Worm (Caenorhabditis elegans) whole organism, L4 larva: ENCODE measurements around the gene Y67D8A.2.
A peak's percentile ranks its signal among the peaks of the same experiment; 100 is the strongest.

ENCODE experiments used
- D1046.2 ChIP-seq: fragments of 200-800 bp; sonication (Bioruptor generic); IDR thresholded peaks from 2 replicates; pipeline ENCODE4 v1.3.6; 2022; ENCODE audit warnings: missing genetic modification characterization, missing compliant biosample characterization
- F10B5.3 ChIP-seq: sonication (generic microtip); optimal IDR thresholded peaks from 2 replicates; lab custom pipeline; 2016; ENCODE audit warnings: mild to moderate bottlenecking, missing genetic modification characterization, missing compliant biosample characterization
- F37D6.2 ChIP-seq: sonication (generic microtip); optimal IDR thresholded peaks from 2 replicates; lab custom pipeline; 2016; ENCODE audit warnings: mild to moderate bottlenecking, missing genetic modification characterization, missing compliant biosample characterization
- F49E8.2 ChIP-seq: sonication (generic microtip); optimal IDR thresholded peaks from 2 replicates; lab custom pipeline; 2016; ENCODE audit warnings: missing compliant biosample characterization, mild to moderate bottlenecking, missing genetic modification characterization, borderline replicate concordance
- T20F7.1 ChIP-seq: fragments of 200-800 bp; sonication (Bioruptor generic); optimal IDR thresholded peaks from 2 replicates; lab custom pipeline; 2018; ENCODE audit warnings: mild to moderate bottlenecking, missing genetic modification characterization, missing compliant biosample characterization
- T26A8.4 ChIP-seq: fragments of 200-800 bp; sonication (Bioruptor generic); IDR thresholded peaks from 2 replicates; pipeline ENCODE4 v1.3.6; 2022; ENCODE audit warnings: missing genetic modification characterization, missing compliant biosample characterization
- Y48G9A.11 ChIP-seq: fragments of 200-800 bp; sonication (Bioruptor generic); IDR thresholded peaks from 2 replicates; pipeline ENCODE4 v1.3.6; 2022; ENCODE audit warnings: missing genetic modification reagents, missing genetic modification characterization, missing compliant biosample characterization
- attf-4 ChIP-seq: sonication (generic microtip); optimal IDR thresholded peaks from 3 replicates; lab custom pipeline; 2017; ENCODE audit warnings: missing biosample characterization, missing genetic modification characterization
- ceh-82 ChIP-seq: sonication (generic microtip); optimal IDR thresholded peaks from 2 replicates; lab custom pipeline; 2017; ENCODE audit warnings: missing biosample characterization, missing genetic modification characterization
- ces-1 ChIP-seq: fragments of 150-350 bp; sonication (generic microtip); optimal IDR thresholded peaks from 4 replicates; lab custom pipeline; 2014; ENCODE audit warnings: missing biosample characterization, missing genetic modification reagents, missing genetic modification characterization
- cey-2 ChIP-seq: sonication (generic microtip); optimal IDR thresholded peaks from 3 replicates; lab custom pipeline; 2017; ENCODE audit warnings: missing genetic modification characterization, mild to moderate bottlenecking, missing compliant biosample characterization, antibody characterized with exemption, borderline replicate concordance; ENCODE audit not compliant: insufficient read depth
- ctbp-1 ChIP-seq: fragments of 200-800 bp; sonication (Bioruptor generic); IDR thresholded peaks from 2 replicates; pipeline ENCODE4 v1.3.6; 2022; ENCODE audit warnings: missing genetic modification reagents, missing genetic modification characterization, missing compliant biosample characterization
- daf-16 ChIP-seq, 3 experiments: sonication (generic microtip); optimal IDR thresholded peaks; 2 replicates each; lab custom pipeline; 2016 to 2017; ENCODE audit warnings: missing genetic modification characterization in 3 of 3, missing genetic modification reagents in 3 of 3, mild to moderate bottlenecking in 2 of 3, missing compliant biosample characterization in 2 of 3, missing biosample characterization in 1 of 3, moderate library complexity in 1 of 3
- daf-8 ChIP-seq: fragments of 200-800 bp; sonication (Bioruptor generic); IDR thresholded peaks from 2 replicates; pipeline ENCODE4 v1.3.6; 2022; ENCODE audit warnings: missing genetic modification characterization, missing compliant biosample characterization
- dmd-6 ChIP-seq: fragments of 200-800 bp; sonication (Bioruptor generic); IDR thresholded peaks from 2 replicates; pipeline ENCODE4 v1.3.6; 2022; ENCODE audit warnings: missing genetic modification reagents, missing genetic modification characterization, missing compliant biosample characterization
- dmd-9 ChIP-seq: fragments of 200-800 bp; sonication (Bioruptor generic); IDR thresholded peaks from 2 replicates; pipeline ENCODE4 v1.3.6; 2022; ENCODE audit warnings: missing genetic modification reagents, missing genetic modification characterization, missing compliant biosample characterization
- hlh-11 ChIP-seq: fragments of 200-800 bp; sonication (Bioruptor generic); optimal IDR thresholded peaks from 2 replicates; lab custom pipeline; 2018; ENCODE audit warnings: mild to moderate bottlenecking, missing genetic modification characterization, missing compliant biosample characterization
- hlh-30 ChIP-seq: sonication (generic microtip); optimal IDR thresholded peaks from 2 replicates; lab custom pipeline; 2017; ENCODE audit warnings: antibody characterized with exemption, mild to moderate bottlenecking, missing genetic modification characterization, missing compliant biosample characterization; ENCODE audit not compliant: insufficient read depth
- lin-15B ChIP-seq: fragments of 150-350 bp; sonication (generic microtip); optimal IDR thresholded peaks from 3 replicates; lab custom pipeline; 2014; ENCODE audit warnings: missing biosample characterization, missing genetic modification characterization
- lin-29 ChIP-seq: fragments of 200-800 bp; sonication (Bioruptor generic); IDR thresholded peaks from 2 replicates; pipeline ENCODE4 v1.3.6; 2022; ENCODE audit warnings: missing genetic modification reagents, missing genetic modification characterization, missing compliant biosample characterization
- lin-39 ChIP-seq: fragments of 150-350 bp; optimal IDR thresholded peaks from 2 replicates; lab custom pipeline; 2014; ENCODE audit warnings: missing biosample characterization, missing genetic modification reagents, missing genetic modification characterization
- lsy-2 ChIP-seq, 2 experiments: fragments of 150-350 bp in 1 of 2; sonication (generic microtip) in 1 of 2; optimal IDR thresholded peaks; 2 replicates each; lab custom pipeline; 2014 to 2017; ENCODE audit warnings: missing biosample characterization in 2 of 2, missing genetic modification characterization in 2 of 2
- madf-9 ChIP-seq: fragments of 200-800 bp; sonication (Bioruptor generic); conservative IDR thresholded peaks from 2 replicates; pipeline ENCODE4 v1.3.6; 2022; ENCODE audit warnings: missing genetic modification reagents, missing genetic modification characterization, missing compliant biosample characterization
- mdl-1 ChIP-seq, 2 experiments: fragments of 150-350 bp in 1 of 2; sonication (generic microtip) in 1 of 2; optimal IDR thresholded peaks; 2 replicates each; lab custom pipeline; 2014 to 2017; ENCODE audit warnings: missing biosample characterization in 2 of 2, missing genetic modification characterization in 2 of 2
- mdt-29 ChIP-seq: fragments of 200-800 bp; sonication (Bioruptor generic); IDR thresholded peaks from 2 replicates; pipeline ENCODE4 v1.3.6; 2022; ENCODE audit warnings: missing genetic modification reagents, missing genetic modification characterization, missing compliant biosample characterization
- mep-1 ChIP-seq: fragments of 150-350 bp; sonication (generic microtip); optimal IDR thresholded peaks from 3 replicates; lab custom pipeline; 2014; ENCODE audit warnings: missing biosample characterization, missing genetic modification characterization
- mes-2 ChIP-seq: sonication (generic microtip); optimal IDR thresholded peaks from 2 replicates; lab custom pipeline; 2016; ENCODE audit warnings: missing genotype, mild to moderate bottlenecking, missing genetic modification characterization, missing compliant biosample characterization; ENCODE audit not compliant: poor library complexity, severe bottlenecking
- nhr-10 ChIP-seq: fragments of 150-350 bp; optimal IDR thresholded peaks from 2 replicates; lab custom pipeline; 2014; ENCODE audit warnings: missing biosample characterization, missing genetic modification characterization
- nhr-102 ChIP-seq: sonication (generic microtip); optimal IDR thresholded peaks from 2 replicates; lab custom pipeline; 2016; ENCODE audit warnings: mild to moderate bottlenecking, missing genetic modification characterization, moderate library complexity, missing compliant biosample characterization
- nhr-11 ChIP-seq: fragments of 150-350 bp; optimal IDR thresholded peaks from 2 replicates; lab custom pipeline; 2014; ENCODE audit warnings: missing biosample characterization, missing genetic modification characterization
- nhr-237 ChIP-seq: sonication (generic microtip); optimal IDR thresholded peaks from 2 replicates; lab custom pipeline; 2017; ENCODE audit warnings: missing biosample characterization, missing genetic modification characterization
- nhr-25 ChIP-seq: sonication (generic microtip); optimal IDR thresholded peaks from 2 replicates; lab custom pipeline; 2017; ENCODE audit warnings: missing genetic modification characterization, mild to moderate bottlenecking, missing compliant biosample characterization, antibody characterized with exemption, moderate library complexity, borderline replicate concordance; ENCODE audit not compliant: insufficient read depth
- nhr-42 ChIP-seq: fragments of 200-800 bp; sonication (Bioruptor generic); IDR thresholded peaks from 2 replicates; pipeline ENCODE4 v1.3.6; 2022; ENCODE audit warnings: missing genetic modification characterization, missing compliant biosample characterization
- nhr-48 ChIP-seq: sonication (generic microtip); optimal IDR thresholded peaks from 2 replicates; lab custom pipeline; 2016; ENCODE audit warnings: mild to moderate bottlenecking, missing genetic modification characterization, missing compliant biosample characterization
- nhr-77 ChIP-seq: fragments of 150-350 bp; optimal IDR thresholded peaks from 2 replicates; lab custom pipeline; 2014; ENCODE audit warnings: missing biosample characterization, missing genetic modification characterization
- pha-4 ChIP-seq, 2 experiments: fragments of 150-350 bp in 1 of 2; fragments of 200-800 bp in 1 of 2; sonication (Bioruptor generic) in 1 of 2; IDR thresholded peaks in 1 of 2; optimal IDR thresholded peaks in 1 of 2; 2 replicates each; pipeline versions ENCODE4 v1.3.6 to Lab custom; 2014 to 2022; ENCODE audit warnings: missing genetic modification characterization in 2 of 2, missing genetic modification reagents in 2 of 2, missing biosample characterization in 1 of 2, missing compliant biosample characterization in 1 of 2
- pqm-1 ChIP-seq: sonication (generic microtip); optimal IDR thresholded peaks from 2 replicates; lab custom pipeline; 2017; ENCODE audit warnings: missing biosample characterization, missing genetic modification characterization
- rbr-2 ChIP-seq: sonication (generic microtip); optimal IDR thresholded peaks from 2 replicates; lab custom pipeline; 2016; ENCODE audit warnings: missing genotype, missing genetic modification characterization, missing compliant biosample characterization
- set-16 ChIP-seq: fragments of 200-800 bp; sonication (Bioruptor generic); IDR thresholded peaks from 2 replicates; pipeline ENCODE4 v1.3.6; 2022; ENCODE audit warnings: missing genetic modification reagents, missing genetic modification characterization, missing compliant biosample characterization
- skn-1 ChIP-seq: fragments of 150-350 bp; optimal IDR thresholded peaks from 2 replicates; lab custom pipeline; 2014; ENCODE audit warnings: missing biosample characterization, missing genetic modification characterization
- snpc-1.2 ChIP-seq: fragments of 200-800 bp; sonication (Bioruptor generic); IDR thresholded peaks from 2 replicates; pipeline ENCODE4 v1.3.6; 2022; ENCODE audit warnings: missing genetic modification reagents, missing genetic modification characterization, missing compliant biosample characterization
- tag-97 ChIP-seq: fragments of 200-800 bp; sonication (Bioruptor generic); IDR thresholded peaks from 2 replicates; pipeline ENCODE4 v1.3.6; 2022; ENCODE audit warnings: missing genetic modification characterization, missing compliant biosample characterization
- tra-1 ChIP-seq: fragments of 200-800 bp; sonication (Bioruptor generic); IDR thresholded peaks from 2 replicates; pipeline ENCODE4 v1.3.6; 2022; ENCODE audit warnings: missing genetic modification reagents, missing genetic modification characterization, missing compliant biosample characterization
- unc-130 ChIP-seq: sonication (generic microtip); optimal IDR thresholded peaks from 2 replicates; lab custom pipeline; 2016; ENCODE audit warnings: missing genetic modification reagents, missing genetic modification characterization, missing compliant biosample characterization
- unc-62 ChIP-seq, 3 experiments: fragments of 150-350 bp in 1 of 3; sonication (generic microtip); optimal IDR thresholded peaks in 2 of 3; peaks in 1 of 3; 1 replicate in 1 of 3; 2 replicates in 2 of 3; lab custom pipeline; 2014 to 2017; ENCODE audit warnings: missing biosample characterization in 3 of 3, missing genetic modification characterization in 3 of 3, missing genetic modification reagents in 3 of 3, missing genotype in 1 of 3
- vab-7 ChIP-seq: fragments of 200-800 bp; sonication (Bioruptor generic); IDR thresholded peaks from 2 replicates; pipeline ENCODE4 v1.3.6; 2022; ENCODE audit warnings: missing genetic modification reagents, missing genetic modification characterization, missing compliant biosample characterization
- zag-1 ChIP-seq: fragments of 150-350 bp; optimal IDR thresholded peaks from 2 replicates; lab custom pipeline; 2014; ENCODE audit warnings: missing biosample characterization, missing genetic modification characterization

The Y67D8A.2 gene

ce11 chrIV:3232694-3233372 lies 10.6 kb downstream of the Y67D8A.2 start (continued):
- TF ChIP-seq nhr-42 (GFP tag; lab: Robert Waterston, UW), result no peak; the same call in 1 of the 2 replicates
- peak; percentile 13 to 87 for TF ChIP-seq mdl-1 (tag; optimal IDR thresholded peaks at IDR 0.05; lab: Kevin White, UChicago)
- peak; percentile 39 for TF ChIP-seq mes-2 (tag; lab: Kevin White, UChicago)
- TF ChIP-seq mep-1 (tag; lab: Kevin White, UChicago), result peak; percentile 72
- TF ChIP-seq nhr-77 (tag; lab: Kevin White, UChicago), result peak; percentile 29
- no peak for TF ChIP-seq zag-1 (tag; lab: Kevin White, UChicago)
- no peak for TF ChIP-seq lin-15B (tag; lab: Kevin White, UChicago)
- no peak for TF ChIP-seq madf-9 (GFP tag; lab: Robert Waterston, UW)
- no peak for TF ChIP-seq F49E8.2
- TF ChIP-seq nhr-237 (tag; lab: Kevin White, UChicago), result no peak
- TF ChIP-seq hlh-11 (tag; lab: Kevin White, UChicago), result peak; percentile 93
- no peak for TF ChIP-seq skn-1 (tag; lab: Kevin White, UChicago)
- TF ChIP-seq F10B5.3 (tag; lab: Kevin White, UChicago), result no peak
- peak; percentile 15 to 18 for TF ChIP-seq lsy-2 (tag; optimal IDR thresholded peaks at IDR 0.05; lab: Kevin White, UChicago)
- TF ChIP-seq vab-7 (GFP tag; lab: Robert Waterston, UW), result 0 out of 2 replicates have a peak, but pooled peaks have one; percentile 27
- peak; percentile 72 for TF ChIP-seq dmd-6
- TF ChIP-seq mdt-29 (GFP tag; lab: Robert Waterston, UW), result no peak
- TF ChIP-seq nhr-48 (tag; lab: Kevin White, UChicago), result peak; percentile 49
- no peak for TF ChIP-seq dmd-9
- no peak for TF ChIP-seq ces-1 (GFP tag; lab: Kevin White, UChicago)
- TF ChIP-seq daf-8 (GFP tag; lab: Robert Waterston, UW), result no peak
- no peak for TF ChIP-seq D1046.2 (GFP tag; lab: Robert Waterston, UW)
- no peak for TF ChIP-seq cey-2 (tag; lab: Kevin White, UChicago)
- TF ChIP-seq ceh-82 (tag; lab: Kevin White, UChicago), result no peak
- peak; percentile 4 for TF ChIP-seq nhr-25 (tag; lab: Kevin White, UChicago)
- TF ChIP-seq attf-4 (tag; lab: Kevin White, UChicago), result no peak
- TF ChIP-seq unc-62 (GFP tag; optimal IDR thresholded peaks at IDR 0.05 in 1 of 2; lab: Kevin White, UChicago), result peak in 1 of 2 experiments; percentile 92
- no peak for TF ChIP-seq unc-62 (tag; optimal IDR thresholded peaks at IDR 0.05; lab: Kevin White, UChicago)
- no peak for TF ChIP-seq T20F7.1 (GFP tag; lab: Kevin White, UChicago)
- no peak for TF ChIP-seq F37D6.2
- peak; percentile 65; the same call in 1 of the 2 replicates for TF ChIP-seq T26A8.4 (GFP tag; lab: Robert Waterston, UW)
- TF ChIP-seq nhr-102 (tag; lab: Kevin White, UChicago), result peak; percentile 17
- TF ChIP-seq unc-130, result no peak
- peak; percentile 34; the same call in 1 of the 2 replicates for TF ChIP-seq pha-4 (GFP tag; IDR thresholded peaks at IDR 0.05; lab: Robert Waterston, UW)
- no peak for TF ChIP-seq pha-4 (tag; optimal IDR thresholded peaks at IDR 0.05; lab: Kevin White, UChicago)
- TF ChIP-seq nhr-11 (tag; lab: Kevin White, UChicago), result peak; percentile 58
- TF ChIP-seq nhr-10 (tag; lab: Kevin White, UChicago), result peak; percentile 39
- TF ChIP-seq daf-16 (GFP tag; optimal IDR thresholded peaks at IDR 0.05; lab: Kevin White, UChicago), result no peak
- TF ChIP-seq daf-16 (tag; optimal IDR thresholded peaks at IDR 0.05; lab: Kevin White, UChicago), result peak; percentile 52
- no peak for TF ChIP-seq ctbp-1 (GFP tag; lab: Robert Waterston, UW)
- TF ChIP-seq Y48G9A.11 (GFP tag; lab: Robert Waterston, UW), result no peak
- TF ChIP-seq tra-1, result no peak
- TF ChIP-seq snpc-1.2 (GFP tag; lab: Robert Waterston, UW), result no peak
- TF ChIP-seq lin-29 (GFP tag; lab: Robert Waterston, UW), result 0 out of 2 replicates have a peak, but pooled peaks have one; percentile 13
- no peak for TF ChIP-seq lin-39 (tag; lab: Kevin White, UChicago)
- TF ChIP-seq pqm-1 (tag; lab: Kevin White, UChicago), result no peak
- peak; percentile 40 for TF ChIP-seq hlh-30 (tag; lab: Kevin White, UChicago)
- TF ChIP-seq set-16 (GFP tag; lab: Robert Waterston, UW), result peak; percentile 98
- no peak for TF ChIP-seq tag-97 (GFP tag; lab: Robert Waterston, UW)
- TF ChIP-seq rbr-2 (tag; lab: Kevin White, UChicago), result peak; percentile 41
